Worm (Caenorhabditis elegans) whole organism, L3 larva: ENCODE data around the gene F42E8.1.

ENCODE experiments used
- ceh-16 ChIP-seq: sonication (generic microtip); optimal IDR thresholded peaks from 2 replicates; lab custom pipeline; 2017; ENCODE audit warnings: missing biosample characterization, missing genetic modification characterization
- elt-2 ChIP-seq: sonication (generic microtip); optimal IDR thresholded peaks from 2 replicates; lab custom pipeline; 2016; ENCODE audit warnings: missing genetic modification reagents, mild to moderate bottlenecking, missing genetic modification characterization, missing compliant biosample characterization

DNA sequence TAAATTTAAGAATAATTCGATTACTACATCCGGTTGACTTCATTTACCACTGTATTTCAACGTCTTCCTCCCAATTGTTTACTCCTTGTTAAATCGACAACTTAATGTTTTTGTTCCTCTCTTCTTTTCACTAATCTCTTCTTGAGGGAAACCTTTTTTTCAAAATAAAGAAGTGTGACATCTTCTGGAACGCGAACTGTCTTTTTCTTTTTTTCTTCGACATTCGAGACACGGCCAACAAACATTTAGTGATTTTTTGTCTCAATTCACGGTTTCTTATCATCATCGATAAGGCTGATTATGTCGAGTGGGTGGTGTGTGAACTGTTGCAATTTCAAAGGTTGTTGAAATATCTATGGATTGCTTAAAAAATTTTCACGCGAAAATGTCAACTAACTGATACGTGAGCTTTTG lies 23.3 kb downstream of the F42E8.1 start:
- TF ChIP-seq elt-2 (peak; percentile 88), ceh-16 (tag; lab: Kevin White, UChicago) (no peak)
